Worm (Caenorhabditis elegans) whole organism, mixed stage, embryonic: ENCODE measurements around the gene lido-5.

Source experiments
- lin-13 ChIP-seq: fragments of 150-350 bp; optimal IDR thresholded peaks from 2 replicates; lab custom pipeline; 2014; ENCODE audit warnings: missing biosample characterization, missing genetic modification characterization
- nhr-76 ChIP-seq: sonication (generic microtip); optimal IDR thresholded peaks from 2 replicates; lab custom pipeline; 2017; ENCODE audit warnings: missing biosample characterization, missing genetic modification characterization

ce11 chrX:17100656-17101055 lies 9.8 kb downstream of the lido-5 start, which contains the start of gene lido-2:
- TF ChIP-seq lin-13 (tag; lab: Kevin White, UChicago) (no peak), nhr-76 (tag; lab: Kevin White, UChicago) (no peak)
